Fruit fly (Drosophila melanogaster): ENCODE data around the gene Top2.

Gene Top2

DNA sequence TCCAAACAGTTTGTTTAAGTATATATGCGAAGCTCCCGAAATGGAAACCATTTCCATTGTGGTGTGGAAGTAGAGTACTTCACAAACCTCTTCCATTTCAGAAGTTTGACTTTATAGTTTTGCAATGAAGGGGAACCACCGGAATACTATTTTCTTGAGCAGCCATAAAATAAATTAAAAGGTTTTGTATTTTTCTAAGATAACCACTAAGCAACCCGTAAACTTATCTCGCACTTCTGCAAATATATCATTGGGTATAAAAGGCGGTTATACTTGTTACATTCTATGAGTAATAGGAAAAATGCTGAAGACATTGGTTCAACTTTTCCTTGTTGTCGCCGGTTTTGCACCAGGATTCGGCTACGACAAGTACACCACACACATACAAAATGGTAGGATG lies 35.3 kb downstream of the Top2 start, which contains the start of gene lectin-37Da:
Gene lectin-37Da (plus strand): TSS at position 301 of the 400 bp plus-strand sequence.
- no peak for TF ChIP-seq CG17801 (GFP tag; optimal IDR thresholded peaks at IDR 0.05; ENCODE audit: partially characterized antibody)

- TF ChIP-seq CG17801 (GFP tag; optimal IDR thresholded peaks at IDR 0.05; ENCODE audit: partially characterized antibody): peak; percentile 41
Measured at dm6 chr2L:19416602-19417497, 36.4 kb downstream of the Top2 start, which contains the start of gene Lectin-galC1. Gene Lectin-galC1, plus strand, starts transcription at chr2L:19417447.

dm6 chr2L:19415859-19416258 lies 37.4 kb downstream of the Top2 start:
- no peak for TF ChIP-seq CG17801 (GFP tag; optimal IDR thresholded peaks at IDR 0.05; ENCODE audit: partially characterized antibody)

dm6 chr2L:19415133-19415532 lies 38.2 kb downstream of the Top2 start:
- TF ChIP-seq CG17801 (GFP tag; optimal IDR thresholded peaks at IDR 0.05; ENCODE audit: partially characterized antibody): no peak

DNA sequence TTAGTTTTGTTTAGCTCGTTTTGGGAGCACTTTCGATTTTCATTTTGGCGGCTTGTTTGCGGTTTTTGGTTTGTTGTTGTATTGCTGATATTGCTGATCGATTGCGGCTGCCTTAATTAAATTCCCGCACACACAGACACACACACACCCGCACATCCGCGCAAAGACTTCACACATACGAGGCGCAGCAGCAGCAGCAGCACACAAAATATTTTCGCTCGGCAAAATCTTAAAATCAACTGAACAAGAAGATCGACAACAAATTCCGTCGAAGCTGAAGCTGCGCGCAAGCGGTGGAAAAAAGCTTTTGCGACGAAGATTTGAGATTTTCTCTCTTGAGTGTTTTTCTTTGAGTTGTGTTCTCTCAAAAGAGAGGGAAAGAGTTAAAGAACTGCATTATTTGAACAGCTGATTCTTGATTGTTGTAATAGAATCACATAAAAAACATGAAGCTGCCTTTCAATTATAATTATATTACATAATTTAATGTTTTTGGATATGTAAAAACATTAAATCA lies 39.0 kb downstream of the Top2 start:
- no peak for TF ChIP-seq CG17801 (GFP tag; optimal IDR thresholded peaks at IDR 0.05; ENCODE audit: partially characterized antibody)

- TF ChIP-seq CG17801 (GFP tag; optimal IDR thresholded peaks at IDR 0.05; ENCODE audit: partially characterized antibody): no peak
Measured at dm6 chr2L:19413118-19413893, 40.0 kb downstream of the Top2 start.

- no peak for TF ChIP-seq CG17801 (GFP tag; optimal IDR thresholded peaks at IDR 0.05; ENCODE audit: partially characterized antibody)
Measured at dm6 chr2L:19411966-19412365, 41.3 kb downstream of the Top2 start.

- no peak for TF ChIP-seq CG17801 (GFP tag; optimal IDR thresholded peaks at IDR 0.05; ENCODE audit: partially characterized antibody)
Measured at dm6 chr2L:19406419-19406818, 46.9 kb downstream of the Top2 start.

DNA sequence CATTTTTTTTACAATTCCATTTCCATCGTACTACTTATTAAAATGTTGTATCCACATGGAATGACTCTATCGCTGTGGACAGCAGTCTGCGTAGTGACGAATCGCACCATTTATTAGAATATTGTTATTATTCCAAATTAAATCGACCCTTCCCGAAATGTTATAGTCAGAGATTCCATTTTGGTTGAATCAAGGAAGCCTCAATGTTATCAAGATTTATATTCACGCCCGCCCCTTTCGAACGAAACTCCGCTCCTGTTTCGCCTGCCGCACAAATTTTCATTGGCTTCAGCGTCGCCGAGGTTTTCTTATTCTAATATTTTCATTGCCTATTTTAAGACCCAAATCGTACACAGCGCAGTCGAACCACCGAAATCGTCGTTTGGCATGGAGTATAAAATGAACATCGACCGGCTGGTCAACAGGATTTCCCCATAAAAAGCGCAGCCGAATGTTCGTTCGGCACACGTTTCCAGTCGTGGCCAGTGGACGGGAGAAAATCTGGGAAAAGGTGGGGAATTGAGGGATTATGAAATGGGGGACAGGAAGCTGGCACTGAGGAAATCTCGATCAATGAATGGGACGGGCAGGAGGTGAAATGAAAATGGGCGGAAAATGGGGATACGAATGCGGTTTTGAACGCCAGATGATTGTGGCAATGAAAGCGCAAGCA lies 47.5 kb downstream of the Top2 start:
- TF ChIP-seq CG17801 (GFP tag; optimal IDR thresholded peaks at IDR 0.05; ENCODE audit: partially characterized antibody): no peak

DNA sequence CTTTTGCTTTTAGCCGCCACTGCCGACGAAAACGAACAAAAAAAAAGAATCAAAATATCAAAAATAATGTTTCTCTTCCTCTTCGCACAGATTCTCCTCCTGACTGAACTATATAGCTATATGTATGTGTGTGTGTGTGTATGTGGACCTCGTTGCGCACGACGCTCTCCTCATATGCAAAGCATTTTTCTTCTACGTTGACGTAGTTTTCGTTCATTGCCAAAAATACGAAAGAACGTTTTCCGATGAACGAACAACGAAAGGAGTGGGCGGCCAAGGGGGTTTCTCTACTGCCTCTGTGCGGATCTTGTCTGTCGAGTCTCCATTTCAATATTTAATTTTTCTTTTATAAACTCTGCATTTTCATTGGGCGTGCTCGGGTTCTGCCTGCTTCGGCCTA lies 48.5 kb downstream of the Top2 start:
- TF ChIP-seq CG17801 (GFP tag; optimal IDR thresholded peaks at IDR 0.05; ENCODE audit: partially characterized antibody): no peak

- no peak for TF ChIP-seq CG17801 (GFP tag; optimal IDR thresholded peaks at IDR 0.05; ENCODE audit: partially characterized antibody)
Measured at dm6 chr2L:19403398-19403797, 49.9 kb downstream of the Top2 start.

DNA sequence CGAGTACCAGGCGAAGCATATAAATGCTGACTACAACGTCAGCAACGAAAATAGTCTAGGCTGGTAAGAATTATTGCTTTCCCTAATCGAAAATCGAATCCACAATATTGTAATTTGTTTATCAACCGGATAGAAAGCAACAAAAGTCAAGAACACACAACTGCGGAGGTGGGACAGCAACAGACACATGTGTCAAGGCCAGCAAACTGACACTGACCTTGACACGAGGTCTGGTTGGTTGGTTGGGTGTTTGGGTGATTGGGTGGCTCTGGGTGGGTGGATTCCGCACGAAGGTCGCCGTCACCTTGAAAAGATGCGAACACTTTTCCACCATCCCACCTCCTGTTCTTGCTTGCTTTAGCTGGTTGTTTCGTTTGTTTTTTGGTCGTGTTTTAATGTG lies 50.6 kb downstream of the Top2 start:
- no peak for TF ChIP-seq CG17801 (GFP tag; optimal IDR thresholded peaks at IDR 0.05; ENCODE audit: partially characterized antibody)

- TF ChIP-seq CG17801 (GFP tag; optimal IDR thresholded peaks at IDR 0.05; ENCODE audit: partially characterized antibody): no peak
Measured at dm6 chr2L:19401914-19402313, 51.4 kb downstream of the Top2 start.

DNA sequence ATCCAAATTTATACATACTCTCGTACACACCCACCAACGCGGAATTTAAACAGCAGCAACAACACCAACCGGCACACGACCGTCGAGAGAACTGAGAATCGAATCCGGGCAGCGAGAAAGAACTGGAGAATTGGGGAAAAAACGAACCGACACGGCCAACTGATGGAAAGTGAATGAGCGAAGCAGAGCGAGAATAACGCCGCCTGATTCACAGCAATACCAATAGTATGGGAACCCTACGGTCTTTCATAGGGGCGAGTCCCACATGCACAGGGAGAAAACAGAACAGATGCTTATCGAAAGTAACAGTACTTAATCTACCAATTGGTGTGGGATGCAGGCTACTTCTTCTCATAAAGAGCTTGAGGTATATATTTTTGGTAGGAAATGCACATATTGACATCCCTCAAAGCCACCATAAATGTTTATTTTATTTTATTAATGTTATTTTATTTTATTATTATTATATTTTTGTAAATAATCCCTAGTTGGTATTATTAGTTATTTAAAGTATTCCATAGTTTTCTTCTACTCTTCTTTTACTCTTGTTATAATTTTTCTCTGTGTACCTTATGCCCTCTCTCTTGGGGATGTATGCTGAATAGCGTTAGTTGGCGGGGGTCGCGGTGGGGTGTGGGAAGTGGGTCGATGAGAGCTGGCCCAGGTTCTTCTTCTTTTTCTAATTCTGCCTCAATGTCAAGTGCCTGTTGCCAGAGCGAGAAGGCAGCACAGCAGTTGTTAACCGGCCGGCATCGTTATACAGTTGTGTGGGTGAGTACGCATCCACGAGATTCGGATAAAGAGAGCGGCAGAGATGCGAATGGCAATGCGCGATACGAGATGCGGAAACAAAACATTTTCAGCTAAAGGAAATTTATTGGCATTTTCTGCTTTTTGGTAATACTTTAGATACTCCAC lies 54.7 kb downstream of the Top2 start, which contains the start of gene CG17544:
Gene CG17544 (minus strand): TSS at position 177 of the 918 bp plus-strand sequence.
- TF ChIP-seq CG17801 (GFP tag; optimal IDR thresholded peaks at IDR 0.05; ENCODE audit: partially characterized antibody): no peak

Data from ovary, adult (tissue).